Fruit fly (Drosophila melanogaster) whole organism, embryonic: ENCODE results near the gene CG15336.
A peak's percentile ranks its signal among the peaks of the same experiment; 100 is the strongest.

Experiments used
- Aef1 ChIP-seq: fragments of 200-800 bp; sonication (Bioruptor generic); IDR thresholded peaks from 3 replicates; pipeline ENCODE4 v1.3.6; 2022; ENCODE audit warnings: missing biosample characterization, missing genetic modification characterization
- CG10209 ChIP-seq: fragments of 200-800 bp; sonication (Bioruptor generic); optimal IDR thresholded peaks from 3 replicates; lab custom pipeline; 2017; ENCODE audit warnings: missing biosample characterization, mild to moderate bottlenecking, missing genetic modification characterization, missing genetic modification reagents
- CG12769 ChIP-seq: fragments of 200-800 bp; sonication (Bioruptor generic); optimal IDR thresholded peaks from 2 replicates; lab custom pipeline; 2019; ENCODE audit warnings: missing biosample characterization, mild to moderate bottlenecking, missing genetic modification characterization, moderate library complexity
- CG13624 ChIP-seq: fragments of 200-800 bp; sonication (Bioruptor generic); optimal IDR thresholded peaks from 2 replicates; lab custom pipeline; 2016; ENCODE audit warnings: missing biosample characterization, missing genetic modification characterization
- CG14014 ChIP-seq: fragments of 200-800 bp; sonication (Bioruptor generic); IDR thresholded peaks from 2 replicates; pipeline ENCODE4 v1.3.6; 2022; ENCODE audit warnings: missing biosample characterization, missing genetic modification characterization
- CG14860 ChIP-seq: fragments of 200-800 bp; sonication (Bioruptor generic); IDR thresholded peaks from 3 replicates; pipeline ENCODE4 v1.3.6; 2022; ENCODE audit warnings: missing biosample characterization, missing genetic modification characterization; ENCODE audit not compliant: partially characterized antibody
- CG1602 ChIP-seq: fragments of 200-800 bp; sonication (Bioruptor generic); optimal IDR thresholded peaks from 3 replicates; lab custom pipeline; 2016; ENCODE audit warnings: missing biosample characterization, missing genetic modification characterization
- CG18262 ChIP-seq: fragments of 200-800 bp; optimal IDR thresholded peaks from 3 replicates; lab custom pipeline; 2019; ENCODE audit warnings: missing biosample characterization, mild to moderate bottlenecking, missing genetic modification characterization, moderate library complexity
- CG3281 ChIP-seq: fragments of 200-800 bp; sonication (Bioruptor generic); optimal IDR thresholded peaks from 3 replicates; lab custom pipeline; 2017; ENCODE audit warnings: missing biosample characterization, mild to moderate bottlenecking, missing genetic modification characterization
- CG33557 ChIP-seq: fragments of 200-800 bp; sonication (Bioruptor generic); optimal IDR thresholded peaks from 2 replicates; lab custom pipeline; 2019; ENCODE audit warnings: missing biosample characterization, mild to moderate bottlenecking, missing genetic modification characterization, moderate library complexity
- CG3838 ChIP-seq: fragments of 200-800 bp; sonication (Bioruptor generic); optimal IDR thresholded peaks from 3 replicates; lab custom pipeline; 2016; ENCODE audit warnings: missing biosample characterization, missing genetic modification characterization
- CG8944 ChIP-seq: fragments of 200-800 bp; sonication (Bioruptor generic); optimal IDR thresholded peaks from 3 replicates; lab custom pipeline; 2016; ENCODE audit warnings: missing biosample characterization, missing genetic modification characterization
- CG9215 ChIP-seq: fragments of 200-800 bp; sonication (Bioruptor generic); IDR thresholded peaks from 2 replicates; pipeline ENCODE4 v1.3.6; 2022; ENCODE audit warnings: missing biosample characterization, missing genetic modification characterization
- CG9609 ChIP-seq: fragments of 200-800 bp; sonication (Bioruptor generic); optimal IDR thresholded peaks from 3 replicates; lab custom pipeline; 2016; ENCODE audit warnings: missing biosample characterization, missing genetic modification characterization
- CG9817 ChIP-seq: fragments of 200-800 bp; sonication (Bioruptor generic); optimal IDR thresholded peaks from 2 replicates; lab custom pipeline; 2018; ENCODE audit warnings: missing biosample characterization, mild to moderate bottlenecking, missing genetic modification characterization, moderate library complexity
- CG9932 ChIP-seq: fragments of 200-800 bp; sonication (Bioruptor generic); IDR thresholded peaks from 2 replicates; pipeline ENCODE4 v1.3.6; 2022; ENCODE audit warnings: missing biosample characterization, missing genetic modification characterization
- Camta ChIP-seq: fragments of 200-800 bp; sonication (Bioruptor generic); optimal IDR thresholded peaks from 2 replicates; lab custom pipeline; 2016; ENCODE audit warnings: missing biosample characterization, missing genetic modification characterization
- Dek ChIP-seq: fragments of 200-800 bp; sonication (Bioruptor generic); optimal IDR thresholded peaks from 3 replicates; lab custom pipeline; 2019; ENCODE audit warnings: missing biosample characterization, mild to moderate bottlenecking, missing genetic modification characterization, moderate library complexity
- Ets65A ChIP-seq: fragments of 200-800 bp; sonication (Bioruptor generic); peaks from one replicate; lab custom pipeline; 2016; ENCODE audit warnings: missing biosample characterization, missing genetic modification characterization
- HLH54F ChIP-seq: fragments of 200-800 bp; sonication (Bioruptor generic); optimal IDR thresholded peaks from 3 replicates; lab custom pipeline; 2016; ENCODE audit warnings: missing biosample characterization, missing genetic modification characterization
- Hmr ChIP-seq: fragments of 200-800 bp; sonication (Bioruptor generic); optimal IDR thresholded peaks from 3 replicates; lab custom pipeline; 2017; ENCODE audit warnings: mild to moderate bottlenecking, missing biosample characterization, missing genetic modification reagents, missing genetic modification characterization
- MBD-R2 ChIP-seq: fragments of 200-800 bp; sonication (Bioruptor generic); IDR thresholded peaks from 2 replicates; pipeline ENCODE4 v1.3.6; 2022; ENCODE audit warnings: missing biosample characterization, missing genetic modification characterization
- Mad ChIP-seq: fragments of 200-800 bp; sonication (Bioruptor generic); optimal IDR thresholded peaks from 2 replicates; lab custom pipeline; 2016; ENCODE audit warnings: missing biosample characterization, missing genetic modification characterization
- Myb ChIP-seq: fragments of 200-800 bp; sonication (Bioruptor generic); optimal IDR thresholded peaks from 2 replicates; lab custom pipeline; 2016; ENCODE audit warnings: missing biosample characterization, missing genetic modification characterization
- Neu2 ChIP-seq: fragments of 200-800 bp; sonication (Bioruptor generic); optimal IDR thresholded peaks from 3 replicates; lab custom pipeline; 2016; ENCODE audit warnings: missing biosample characterization, missing genetic modification characterization, borderline replicate concordance
- NfI ChIP-seq: fragments of 200-800 bp; sonication (Bioruptor generic); optimal IDR thresholded peaks from 3 replicates; lab custom pipeline; 2018; ENCODE audit warnings: missing biosample characterization, mild to moderate bottlenecking, missing genetic modification characterization, moderate library complexity
- Oaz ChIP-seq: fragments of 200-800 bp; sonication (Bioruptor generic); IDR thresholded peaks from 2 replicates; pipeline ENCODE4 v1.3.6; 2022; ENCODE audit warnings: missing biosample characterization, missing genetic modification characterization
- Oli ChIP-seq: fragments of 200-800 bp; sonication (Bioruptor generic); optimal IDR thresholded peaks from 2 replicates; lab custom pipeline; 2018; ENCODE audit warnings: missing biosample characterization, mild to moderate bottlenecking, missing genetic modification characterization, moderate library complexity
- Poxn ChIP-seq: fragments of 200-800 bp; sonication (Bioruptor generic); IDR thresholded peaks from 2 replicates; pipeline ENCODE4 v1.3.6; 2022; ENCODE audit warnings: missing biosample characterization, missing genetic modification characterization
- Rfx ChIP-seq: fragments of 200-800 bp; sonication (Bioruptor generic); IDR thresholded peaks from 2 replicates; pipeline ENCODE4 v1.3.6; 2022; ENCODE audit warnings: missing biosample characterization, missing genetic modification characterization
- Sox102F ChIP-seq: fragments of 200-800 bp; sonication (Bioruptor generic); optimal IDR thresholded peaks from 2 replicates; lab custom pipeline; 2018; ENCODE audit warnings: missing biosample characterization, mild to moderate bottlenecking, missing genetic modification characterization, moderate library complexity
- Taf1 ChIP-seq: fragments of 200-800 bp; sonication (Bioruptor generic); IDR thresholded peaks from 2 replicates; pipeline ENCODE4 v1.3.6; 2022; ENCODE audit warnings: missing biosample characterization, missing genetic modification characterization
- bab2 ChIP-seq: fragments of 200-800 bp; sonication (Bioruptor generic); optimal IDR thresholded peaks from 2 replicates; lab custom pipeline; 2016; ENCODE audit warnings: missing biosample characterization, missing genetic modification characterization
- chif ChIP-seq, 2 experiments: fragments of 200-800 bp; sonication (Bioruptor generic); optimal IDR thresholded peaks; 3 replicates each; lab custom pipeline; 2016; ENCODE audit warnings: missing biosample characterization in 2 of 2, missing genetic modification characterization in 2 of 2
- chm ChIP-seq: fragments of 200-800 bp; sonication (Bioruptor generic); IDR thresholded peaks from 2 replicates; pipeline ENCODE4 v1.3.6; 2022; ENCODE audit warnings: missing biosample characterization, missing genetic modification characterization
- dmrt99B ChIP-seq: fragments of 200-800 bp; sonication (Bioruptor generic); optimal IDR thresholded peaks from 2 replicates; lab custom pipeline; 2018; ENCODE audit warnings: missing biosample characterization, mild to moderate bottlenecking, missing genetic modification characterization, moderate library complexity
- fd96Cb ChIP-seq: fragments of 200-800 bp; sonication (Bioruptor generic); optimal IDR thresholded peaks from 2 replicates; lab custom pipeline; 2018; ENCODE audit warnings: missing biosample characterization, mild to moderate bottlenecking, missing genetic modification characterization, moderate library complexity
- fu2 ChIP-seq: fragments of 200-800 bp; sonication (Bioruptor generic); optimal IDR thresholded peaks from 2 replicates; lab custom pipeline; 2016; ENCODE audit warnings: missing biosample characterization, missing genetic modification characterization
- gfzf ChIP-seq: fragments of 200-800 bp; sonication (Bioruptor generic); optimal IDR thresholded peaks from 2 replicates; lab custom pipeline; 2016; ENCODE audit warnings: missing biosample characterization, mild to moderate bottlenecking, missing genetic modification characterization, moderate library complexity
- gsb ChIP-seq: fragments of 200-800 bp; sonication (Bioruptor generic); IDR thresholded peaks from 2 replicates; pipeline ENCODE4 v1.3.6; 2022; ENCODE audit warnings: missing biosample characterization, missing genetic modification characterization
- jigr1 ChIP-seq: fragments of 200-800 bp; sonication (Bioruptor generic); IDR thresholded peaks from 3 replicates; pipeline ENCODE4 v1.3.6; 2022; ENCODE audit warnings: missing biosample characterization, missing genetic modification characterization
- lmd ChIP-seq: fragments of 200-800 bp; sonication (Bioruptor generic); IDR thresholded peaks from 2 replicates; pipeline ENCODE4 v1.3.6; 2022; ENCODE audit warnings: missing biosample characterization, missing genetic modification characterization
- nmo ChIP-seq: fragments of 200-800 bp; sonication (Bioruptor generic); optimal IDR thresholded peaks from 2 replicates; lab custom pipeline; 2018; ENCODE audit warnings: missing biosample characterization, mild to moderate bottlenecking, missing genetic modification characterization, moderate library complexity
- otp ChIP-seq: fragments of 200-800 bp; sonication (Bioruptor generic); IDR thresholded peaks from 3 replicates; pipeline ENCODE4, ENCODE4 v1.3.6; 2022; ENCODE audit warnings: missing biosample characterization, missing genetic modification characterization
- pb ChIP-seq: fragments of 200-800 bp; sonication (Bioruptor generic); optimal IDR thresholded peaks from 3 replicates; lab custom pipeline; 2016; ENCODE audit warnings: missing biosample characterization, missing genetic modification characterization
- schlank ChIP-seq: fragments of 200-800 bp; sonication (Bioruptor generic); optimal IDR thresholded peaks from 2 replicates; lab custom pipeline; 2018; ENCODE audit warnings: missing biosample characterization, mild to moderate bottlenecking, missing genetic modification characterization
- shn ChIP-seq: fragments of 200-800 bp; sonication (Bioruptor generic); optimal IDR thresholded peaks from 3 replicates; lab custom pipeline; 2016; ENCODE audit warnings: missing biosample characterization, missing genetic modification characterization
- slou ChIP-seq: fragments of 200-800 bp; sonication (Bioruptor generic); optimal IDR thresholded peaks from 3 replicates; lab custom pipeline; 2016; ENCODE audit warnings: missing biosample characterization, missing genetic modification characterization
- tx ChIP-seq: fragments of 200-800 bp; sonication (Bioruptor generic); optimal IDR thresholded peaks from 2 replicates; lab custom pipeline; 2016; ENCODE audit warnings: missing biosample characterization, missing genetic modification characterization
- unpg ChIP-seq: fragments of 200-800 bp; sonication (Bioruptor generic); optimal IDR thresholded peaks from 3 replicates; lab custom pipeline; 2018; ENCODE audit warnings: missing biosample characterization, mild to moderate bottlenecking, missing genetic modification characterization, moderate library complexity
- zen2 ChIP-seq: fragments of 200-800 bp; sonication (Bioruptor generic); IDR thresholded peaks from 3 replicates; pipeline ENCODE4 v1.3.6; 2022; ENCODE audit warnings: missing biosample characterization, missing genetic modification characterization; ENCODE audit not compliant: partially characterized antibody

Gene CG15336

dm6 chrX:8112715-8113114 lies 35.0 kb upstream of the CG15336 start (continued):
- TF ChIP-seq schlank (tag; lab: Kevin White, UChicago) = peak; percentile 20
- TF ChIP-seq CG3281 = peak; percentile 56
- 0 out of 2 replicates have a peak, but pooled peaks have one; percentile 25 for TF ChIP-seq Taf1 (GFP tag; lab: Robert Waterston, UW)
- 0 out of 3 replicates have a peak, but pooled peaks have one; percentile 16 for TF ChIP-seq jigr1 (GFP tag; lab: Robert Waterston, UW)
- no peak for TF ChIP-seq CG8944 (GFP tag; lab: Kevin White, UChicago)
- TF ChIP-seq gfzf (GFP tag; lab: Kevin White, UChicago) = no peak
- peak; percentile 69 for TF ChIP-seq Hmr (GFP tag; lab: Kevin White, UChicago)
- TF ChIP-seq pb (GFP tag; lab: Kevin White, UChicago) = peak; percentile 17
- peak; percentile 29; the same call in 1 of the 2 replicates for TF ChIP-seq MBD-R2 (GFP tag; lab: Robert Waterston, UW)
- TF ChIP-seq unpg (GFP tag; lab: Kevin White, UChicago) = peak; percentile 30
- TF ChIP-seq Rfx = peak; percentile 70
- peak; percentile 52 for TF ChIP-seq CG9932 (GFP tag; lab: Robert Waterston, UW)
- peak; percentile 35 for TF ChIP-seq CG10209 (GFP tag; lab: Kevin White, UChicago)
- peak; percentile 65 for TF ChIP-seq CG13624
- TF ChIP-seq lmd = peak; percentile 36; the same call in 1 of the 2 replicates
- TF ChIP-seq dmrt99B = peak; percentile 31
- TF ChIP-seq Myb (GFP tag; lab: Kevin White, UChicago) = no peak
- no peak for TF ChIP-seq Mad (GFP tag; lab: Kevin White, UChicago)
- TF ChIP-seq shn (GFP tag; lab: Kevin White, UChicago) = no peak
- no peak for TF ChIP-seq Neu2
- peak; percentile 19 for TF ChIP-seq CG9817
- TF ChIP-seq CG1602 (GFP tag; lab: Kevin White, UChicago) = no peak
- no peak for TF ChIP-seq HLH54F (GFP tag; lab: Kevin White, UChicago)
- no peak for TF ChIP-seq chm (GFP tag; lab: Robert Waterston, UW)
- no peak for TF ChIP-seq CG33557 (GFP tag; lab: Kevin White, UChicago)
- peak; percentile 41; the same call in 1 of the 3 replicates for TF ChIP-seq Aef1 (GFP tag; lab: Robert Waterston, UW)
- peak; percentile 46; the same call in 1 of the 2 replicates for TF ChIP-seq CG14014
- peak; percentile 2 for TF ChIP-seq fu2 (GFP tag; lab: Kevin White, UChicago)
- TF ChIP-seq Oaz (GFP tag; lab: Robert Waterston, UW) = 0 out of 2 replicates have a peak, but pooled peaks have one; percentile 31
- no peak for TF ChIP-seq CG14860 (GFP tag; lab: Robert Waterston, UW)
- TF ChIP-seq CG3838 (GFP tag; lab: Kevin White, UChicago) = no peak
- TF ChIP-seq Oli (tag; lab: Kevin White, UChicago) = peak; percentile 25
- TF ChIP-seq CG18262 (tag; lab: Kevin White, UChicago) = no peak
- peak; percentile 26 for TF ChIP-seq Dek (tag; lab: Kevin White, UChicago)
- TF ChIP-seq Poxn (GFP tag; lab: Robert Waterston, UW) = 0 out of 2 replicates have a peak, but pooled peaks have one; percentile 11
- peak; percentile 90 for TF ChIP-seq Ets65A (GFP tag; lab: Kevin White, UChicago)
- TF ChIP-seq gsb (GFP tag; lab: Robert Waterston, UW) = 0 out of 2 replicates have a peak, but pooled peaks have one; percentile 39
- TF ChIP-seq nmo (GFP tag; lab: Kevin White, UChicago) = peak; percentile 4
- TF ChIP-seq Camta = no peak
- no peak for TF ChIP-seq otp (GFP tag; lab: Robert Waterston, UW)
- TF ChIP-seq CG9609 (GFP tag; lab: Kevin White, UChicago) = no peak
- TF ChIP-seq CG9215 (GFP tag; lab: Robert Waterston, UW) = 0 out of 2 replicates have a peak, but pooled peaks have one; percentile 15
- peak; percentile 8 for TF ChIP-seq slou (GFP tag; lab: Kevin White, UChicago)
- TF ChIP-seq CG12769 = no peak
- peak; percentile 30 for TF ChIP-seq bab2 (GFP tag; lab: Kevin White, UChicago)
- no peak for TF ChIP-seq tx
- TF ChIP-seq Sox102F (GFP tag; lab: Kevin White, UChicago) = peak; percentile 1
- peak; percentile 39 for TF ChIP-seq NfI (GFP tag; lab: Kevin White, UChicago)
- TF ChIP-seq chif (GFP tag; optimal IDR thresholded peaks at IDR 0.05; lab: Kevin White, UChicago) = no peak
- TF ChIP-seq zen2 (GFP tag; lab: Robert Waterston, UW) = no peak
- TF ChIP-seq fd96Cb (tag; lab: Kevin White, UChicago) = no peak
